Worm (Caenorhabditis elegans): ENCODE measurements around the gene C34F6.5.

ce11 chrX:11196741-11197140, 11.9 kb downstream of the C34F6.5 start, which contains the start of gene C34F6.1:
- no peak for TF ChIP-seq nhr-237 (tag; optimal IDR thresholded peaks at IDR 0.05)
- TF ChIP-seq pha-4 (tag; optimal IDR thresholded peaks at IDR 0.05), result no peak
- TF ChIP-seq unc-62 (GFP tag; optimal IDR thresholded peaks at IDR 0.05), result no peak
- no peak for TF ChIP-seq unc-39 (tag; optimal IDR thresholded peaks at IDR 0.05)
- TF ChIP-seq elt-3 (tag; optimal IDR thresholded peaks at IDR 0.05), result no peak

All from whole organism, mixed stage, embryonic.